Fruit fly (Drosophila melanogaster) whole organism, wandering third instar larva: ENCODE data around the gene EndoGI.
A peak's percentile ranks its signal among the peaks of the same experiment; 100 is the strongest.

Source experiments
- CG9705 ChIP-seq: fragments of 200-800 bp; sonication (Bioruptor generic); optimal IDR thresholded peaks from 2 replicates; lab custom pipeline; 2018; ENCODE audit warnings: missing biosample characterization, mild to moderate bottlenecking, missing genetic modification characterization
- CrebA ChIP-seq: fragments of 200-800 bp; sonication (Bioruptor generic); optimal IDR thresholded peaks from 2 replicates; lab custom pipeline; 2016; ENCODE audit warnings: missing biosample characterization, mild to moderate bottlenecking, missing genetic modification characterization, borderline replicate concordance
- Dfd ChIP-seq: fragments of >200 bp; optimal IDR thresholded peaks from 2 replicates; lab custom pipeline; 2017; ENCODE audit warnings: missing biosample characterization, missing genetic modification characterization
- Dif ChIP-seq: fragments of 200-275, 200-300 bp; sonication (Bioruptor generic); optimal IDR thresholded peaks from 2 replicates; lab custom pipeline; 2018; ENCODE audit warnings: missing biosample characterization, missing genetic modification characterization; ENCODE audit not compliant: partially characterized antibody
- GATAd ChIP-seq: sonication (Bioruptor generic); optimal IDR thresholded peaks from 2 replicates; lab custom pipeline; 2016; ENCODE audit warnings: missing biosample characterization, missing genetic modification characterization
- HLH106 ChIP-seq: fragments of 200-800 bp; optimal IDR thresholded peaks from 3 replicates; lab custom pipeline; 2019; ENCODE audit warnings: missing biosample characterization, mild to moderate bottlenecking, missing genetic modification characterization, moderate library complexity
- Hnf4 ChIP-seq: fragments of 200-800 bp; sonication (Bioruptor generic); optimal IDR thresholded peaks from 2 replicates; lab custom pipeline; 2016; ENCODE audit warnings: missing biosample characterization, mild to moderate bottlenecking, missing genetic modification characterization
- Hr78 ChIP-seq: fragments of >200 bp; optimal IDR thresholded peaks from 2 replicates; lab custom pipeline; 2017; ENCODE audit warnings: missing biosample characterization, missing genetic modification characterization
- Hr83 ChIP-seq: fragments of 200-300 bp; sonication (Bioruptor generic); optimal IDR thresholded peaks from 2 replicates; lab custom pipeline; 2016; ENCODE audit warnings: missing biosample characterization, mild to moderate bottlenecking, missing genetic modification characterization, moderate library complexity; ENCODE audit not compliant: poor library complexity, severe bottlenecking
- Jra ChIP-seq: sonication (Bioruptor generic); optimal IDR thresholded peaks from 2 replicates; lab custom pipeline; 2016; ENCODE audit warnings: missing biosample characterization, missing genetic modification characterization
- Mio ChIP-seq: sonication (Bioruptor generic); optimal IDR thresholded peaks from 2 replicates; lab custom pipeline; 2016; ENCODE audit warnings: missing biosample characterization, missing genetic modification characterization
- Myc ChIP-seq: fragments of >200 bp; optimal IDR thresholded peaks from 2 replicates; lab custom pipeline; 2017
- N ChIP-seq: fragments of >200 bp; optimal IDR thresholded peaks from 2 replicates; lab custom pipeline; 2018; ENCODE audit warnings: missing biosample characterization, missing external identifiers, missing genetic modification characterization
- OdsH ChIP-seq: fragments of 200-800 bp; sonication (Bioruptor generic); optimal IDR thresholded peaks from 2 replicates; lab custom pipeline; 2016; ENCODE audit warnings: missing biosample characterization, mild to moderate bottlenecking, missing genetic modification characterization
- Rel ChIP-seq, 2 experiments: fragments of 200-800 bp; sonication (Bioruptor generic) in 1 of 2; optimal IDR thresholded peaks; 2 replicates in 1 of 2; 3 replicates in 1 of 2; lab custom pipeline; 2016 to 2019; ENCODE audit warnings: mild to moderate bottlenecking in 2 of 2, missing biosample characterization in 2 of 2, missing genetic modification characterization in 2 of 2, moderate library complexity in 1 of 2
- Sp1 ChIP-seq: fragments of 200-800 bp; sonication (Bioruptor generic); optimal IDR thresholded peaks from 3 replicates; lab custom pipeline; 2019; ENCODE audit warnings: missing biosample characterization, mild to moderate bottlenecking, missing genetic modification characterization, moderate library complexity
- Vsx2 ChIP-seq: fragments of 200-300, 225-300 bp; sonication (Bioruptor generic); optimal IDR thresholded peaks from 2 replicates; lab custom pipeline; 2018; ENCODE audit warnings: missing biosample characterization, missing genetic modification characterization; ENCODE audit not compliant: partially characterized antibody
- br ChIP-seq: fragments of 200-800 bp; sonication (Bioruptor generic); optimal IDR thresholded peaks from 2 replicates; lab custom pipeline; 2016; ENCODE audit warnings: missing biosample characterization, missing genetic modification characterization
- brk ChIP-seq: fragments of 200-800 bp; sonication (Bioruptor generic); optimal IDR thresholded peaks from 2 replicates; lab custom pipeline; 2016; ENCODE audit warnings: missing biosample characterization, mild to moderate bottlenecking, missing genetic modification characterization
- dl ChIP-seq, 2 experiments: fragments of 175-275, 200-275 bp in 1 of 2; fragments of 200-275 bp in 1 of 2; sonication (Bioruptor generic); optimal IDR thresholded peaks; lab custom pipeline; 2018; ENCODE audit warnings: mild to moderate bottlenecking in 2 of 2, missing biosample characterization in 2 of 2, missing genetic modification characterization in 2 of 2, moderate library complexity in 2 of 2; ENCODE audit not compliant: partially characterized antibody in 2 of 2, insufficient read depth in 1 of 2
- dsf ChIP-seq: sonication (Bioruptor generic); optimal IDR thresholded peaks from 2 replicates; lab custom pipeline; 2016; ENCODE audit warnings: missing biosample characterization, missing genetic modification characterization, borderline replicate concordance
- ey ChIP-seq: fragments of 200-800 bp; sonication (Bioruptor generic); optimal IDR thresholded peaks from 2 replicates; lab custom pipeline; 2016; ENCODE audit warnings: missing biosample characterization, missing genetic modification characterization
- foxo ChIP-seq, 2 experiments: fragments of 200-800 bp; sonication (Bioruptor generic); optimal IDR thresholded peaks; 2 replicates in 1 of 2; 3 replicates in 1 of 2; lab custom pipeline; 2016 to 2017; ENCODE audit warnings: missing biosample characterization in 2 of 2, missing genetic modification characterization in 2 of 2
- fru ChIP-seq: fragments of 200-800 bp; sonication (Bioruptor generic); optimal IDR thresholded peaks from 3 replicates; lab custom pipeline; 2016; ENCODE audit warnings: missing biosample characterization, mild to moderate bottlenecking, missing genetic modification characterization
- h ChIP-seq: fragments of 200-800 bp; sonication (Bioruptor generic); optimal IDR thresholded peaks from 3 replicates; lab custom pipeline; 2016; ENCODE audit warnings: missing biosample characterization, mild to moderate bottlenecking, missing genetic modification characterization
- jim ChIP-seq: fragments of 175-275, 200-325 bp; sonication (Bioruptor generic); optimal IDR thresholded peaks from 2 replicates; lab custom pipeline; 2016; ENCODE audit warnings: missing biosample characterization, mild to moderate bottlenecking, missing genetic modification characterization
- lola ChIP-seq: fragments of >200 bp; optimal IDR thresholded peaks from 2 replicates; lab custom pipeline; 2017; ENCODE audit warnings: missing biosample characterization, missing genetic modification characterization
- pan ChIP-seq: fragments of >200 bp; optimal IDR thresholded peaks from 2 replicates; lab custom pipeline; 2017
- psq ChIP-seq: fragments of 200-800 bp; sonication (Bioruptor generic); optimal IDR thresholded peaks from 3 replicates; lab custom pipeline; 2017; ENCODE audit warnings: missing biosample characterization, mild to moderate bottlenecking, missing genetic modification characterization, moderate library complexity
- rgr ChIP-seq: fragments of 200-800 bp; sonication (Bioruptor generic); optimal IDR thresholded peaks from 3 replicates; lab custom pipeline; 2016; ENCODE audit warnings: missing biosample characterization, mild to moderate bottlenecking, missing genetic modification characterization
- sage ChIP-seq: fragments of 200-800 bp; sonication (Bioruptor generic); optimal IDR thresholded peaks from 2 replicates; lab custom pipeline; 2016; ENCODE audit warnings: missing biosample characterization, mild to moderate bottlenecking, missing genetic modification characterization
- sv ChIP-seq: fragments of 200-800 bp; sonication (Bioruptor generic); optimal IDR thresholded peaks from 3 replicates; lab custom pipeline; 2016; ENCODE audit warnings: missing biosample characterization, missing genetic modification characterization
- tai ChIP-seq: sonication (Bioruptor generic); optimal IDR thresholded peaks from 2 replicates; lab custom pipeline; 2016; ENCODE audit warnings: missing biosample characterization, missing genetic modification characterization
- usp ChIP-seq: fragments of >200 bp; optimal IDR thresholded peaks from 2 replicates; lab custom pipeline; 2017; ENCODE audit warnings: missing biosample characterization, missing genetic modification characterization
- woc ChIP-seq: sonication (Bioruptor generic); optimal IDR thresholded peaks from 2 replicates; lab custom pipeline; 2016; ENCODE audit warnings: missing biosample characterization, mild to moderate bottlenecking, missing genetic modification characterization

The EndoGI gene

DNA sequence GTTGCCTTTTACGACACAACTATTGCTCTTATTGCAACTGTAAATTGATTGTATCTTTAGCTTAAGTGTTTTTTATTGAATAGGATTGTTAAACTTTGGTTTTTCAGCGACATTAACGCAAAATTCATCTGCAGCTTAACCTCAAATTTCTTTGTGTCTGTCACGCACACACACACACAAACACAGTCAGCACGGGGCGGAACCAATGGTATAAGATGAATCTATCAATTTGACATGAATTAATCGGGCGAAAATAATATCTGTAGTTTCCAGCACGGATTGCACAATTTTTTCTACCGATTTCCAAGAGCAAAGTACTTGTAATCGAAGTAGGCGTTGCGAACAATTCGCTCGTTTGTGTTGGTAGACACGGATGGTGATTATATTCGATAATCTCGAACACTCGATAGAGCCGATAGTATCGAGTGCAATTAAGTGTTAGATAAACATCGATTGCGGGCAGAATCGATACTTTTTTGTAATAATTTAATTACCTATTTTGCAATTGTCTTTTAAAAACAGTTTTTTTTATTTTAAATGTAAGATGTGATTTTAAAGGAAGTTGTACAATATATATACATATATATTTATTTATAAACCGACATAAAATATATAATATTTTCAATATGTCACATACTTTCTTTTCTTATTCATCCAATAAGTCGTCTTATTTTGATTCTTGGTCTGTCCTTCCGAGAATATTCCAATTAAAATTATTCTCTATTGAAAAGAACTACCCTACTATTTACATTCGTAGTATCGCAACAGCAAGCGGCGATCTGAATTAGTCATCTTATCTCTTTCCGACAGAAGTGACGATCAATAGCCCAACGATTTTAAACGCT lies at the start of gene EndoGI, which contains the start of gene PRL-1:
Gene EndoGI, plus strand, starts transcription at position 462 of the 845 bp plus-strand sequence.
Gene PRL-1, minus strand, starts transcription at position 380 of the 845 bp plus-strand sequence.
- TF ChIP-seq Sp1 = peak; percentile 86
- TF ChIP-seq sage (GFP tag; lab: Kevin White, UChicago) = no peak
- no peak for TF ChIP-seq tai
- peak; percentile 10 for TF ChIP-seq dsf (GFP tag; lab: Kevin White, UChicago)
- TF ChIP-seq Hr78 (GFP tag; lab: Kevin White, UChicago) = no peak
- no peak for TF ChIP-seq GATAd (GFP tag; lab: Kevin White, UChicago)
- TF ChIP-seq h (GFP tag; lab: Kevin White, UChicago) = peak; percentile 57
- TF ChIP-seq Myc (lab: Kevin White, UChicago) = no peak
- TF ChIP-seq OdsH (GFP tag; lab: Kevin White, UChicago) = peak; percentile 72
- peak; percentile 81 for TF ChIP-seq HLH106 (tag; lab: Kevin White, UChicago)
- no peak for TF ChIP-seq Dfd (GFP tag; lab: Kevin White, UChicago)
- peak; percentile 71 for TF ChIP-seq psq (GFP tag; lab: Kevin White, UChicago)
- TF ChIP-seq Jra (GFP tag; lab: Kevin White, UChicago) = peak; percentile 5
- peak; percentile 25 to 79 for TF ChIP-seq foxo (GFP tag; optimal IDR thresholded peaks at IDR 0.05; lab: Kevin White, UChicago)
- TF ChIP-seq Mio (GFP tag; lab: Kevin White, UChicago) = no peak
- no peak for TF ChIP-seq jim
- no peak for TF ChIP-seq lola (GFP tag; lab: Kevin White, UChicago)
- TF ChIP-seq pan = no peak
- peak; percentile 86 for TF ChIP-seq brk
- TF ChIP-seq CrebA (GFP tag; lab: Kevin White, UChicago) = no peak
- TF ChIP-seq CG9705 (GFP tag; lab: Kevin White, UChicago) = peak; percentile 19
- TF ChIP-seq br (GFP tag; lab: Kevin White, UChicago) = peak; percentile 35
- TF ChIP-seq usp (GFP tag; lab: Kevin White, UChicago) = no peak
- peak; percentile 39 for TF ChIP-seq N
- peak; percentile 72 for TF ChIP-seq rgr
- TF ChIP-seq Rel (GFP tag; optimal IDR thresholded peaks at IDR 0.05; lab: Kevin White, UChicago) = no peak
- TF ChIP-seq Rel (tag; optimal IDR thresholded peaks at IDR 0.05; lab: Kevin White, UChicago) = peak; percentile 53
- peak; percentile 51 for TF ChIP-seq sv
- peak; percentile 72 for TF ChIP-seq Vsx2
- TF ChIP-seq Hnf4 (GFP tag; lab: Kevin White, UChicago) = peak; percentile 78
- peak; percentile 46 for TF ChIP-seq woc
- peak; percentile 37 for TF ChIP-seq ey (GFP tag; lab: Kevin White, UChicago)
- peak; percentile 66 for TF ChIP-seq Hr83 (GFP tag; lab: Kevin White, UChicago)
- TF ChIP-seq dl (GFP tag; optimal IDR thresholded peaks at IDR 0.05; lab: Kevin White, UChicago; ENCODE audit: insufficient read depth in 1 of 2, partially characterized antibody in 2 of 2) = no peak
- peak; percentile 46 for TF ChIP-seq fru (GFP tag; lab: Kevin White, UChicago)
- TF ChIP-seq Dif (GFP tag; lab: Kevin White, UChicago) = no peak

DNA sequence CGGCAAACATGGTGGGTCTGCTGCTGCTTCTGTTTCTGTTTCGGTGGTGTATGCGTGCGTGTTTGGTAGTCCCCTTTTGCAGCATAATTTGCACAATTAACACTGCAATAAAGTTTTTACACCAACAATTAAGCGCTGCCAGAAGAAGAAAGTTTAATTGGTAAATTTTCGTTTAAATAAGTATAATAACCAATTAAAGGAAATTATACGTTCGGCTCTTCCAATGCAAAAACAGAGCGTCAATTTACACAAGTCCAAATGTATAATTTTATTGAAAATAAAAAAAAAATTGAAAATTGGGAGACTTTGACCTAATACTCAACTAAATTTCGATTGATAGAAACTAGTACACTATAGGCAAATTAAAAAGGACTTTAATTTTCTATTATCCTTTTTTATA lies 46.3 kb upstream of the EndoGI start, which contains the start of gene CG31819:
Gene CG31819, plus strand, starts transcription at position 301 of the 400 bp plus-strand sequence.
- TF ChIP-seq foxo (GFP tag; optimal IDR thresholded peaks at IDR 0.05; lab: Kevin White, UChicago) (no peak), Sp1 (no peak), Jra (GFP tag; lab: Kevin White, UChicago) (no peak), sv (no peak), fru (GFP tag; lab: Kevin White, UChicago) (no peak), Hnf4 (GFP tag; lab: Kevin White, UChicago) (no peak), brk (no peak), Vsx2 (no peak), pan (no peak)

DNA sequence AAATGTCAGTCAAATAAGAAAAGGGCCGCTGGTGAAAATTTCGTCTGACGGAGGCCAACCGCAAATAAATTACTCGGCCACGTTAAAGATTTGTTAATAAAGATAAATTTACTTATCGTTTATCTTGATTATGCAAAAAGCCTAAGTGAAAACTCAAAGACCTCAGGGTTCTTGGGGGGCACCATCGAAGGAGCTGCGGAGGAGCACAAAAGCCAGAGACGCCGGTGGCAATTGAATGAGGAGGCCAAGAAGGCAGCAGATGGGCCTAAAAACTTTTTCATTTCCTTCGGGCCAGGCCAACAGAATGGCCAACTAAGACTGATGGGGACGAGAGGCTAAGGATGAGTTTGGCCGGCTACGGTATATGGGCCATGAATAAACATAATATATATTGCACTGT lies 41.2 kb upstream of the EndoGI start:
- TF ChIP-seq sv = no peak
- no peak for TF ChIP-seq pan
- no peak for TF ChIP-seq Hr83 (GFP tag; lab: Kevin White, UChicago)
